Worm (Caenorhabditis elegans) whole organism, L4 larva: ENCODE measurements around the gene C46F2.1.
A peak's percentile ranks its signal among the peaks of the same experiment; 100 is the strongest.

Source experiments
- D1046.2 ChIP-seq: fragments of 200-800 bp; sonication (Bioruptor generic); IDR thresholded peaks from 2 replicates; pipeline ENCODE4 v1.3.6; 2022; ENCODE audit warnings: missing genetic modification characterization, missing compliant biosample characterization
- T26A8.4 ChIP-seq: fragments of 200-800 bp; sonication (Bioruptor generic); IDR thresholded peaks from 2 replicates; pipeline ENCODE4 v1.3.6; 2022; ENCODE audit warnings: missing genetic modification characterization, missing compliant biosample characterization
- ZK546.5 ChIP-seq, 2 experiments: sonication (generic microtip); optimal IDR thresholded peaks; 2 replicates each; lab custom pipeline; 2017; ENCODE audit warnings: missing biosample characterization in 2 of 2, missing genetic modification characterization in 2 of 2
- ama-1 ChIP-seq: fragments of 150-350 bp; optimal IDR thresholded peaks from 2 replicates; lab custom pipeline; 2014; ENCODE audit warnings: inconsistent platforms, mixed read lengths
- ceh-32 ChIP-seq: sonication (generic microtip); optimal IDR thresholded peaks from 2 replicates; lab custom pipeline; 2016; ENCODE audit warnings: mild to moderate bottlenecking, missing genetic modification characterization, missing compliant biosample characterization; ENCODE audit not compliant: poor library complexity
- jun-1 ChIP-seq: fragments of 150-350 bp; optimal IDR thresholded peaks from 2 replicates; lab custom pipeline; 2014; ENCODE audit warnings: missing biosample characterization, missing genetic modification reagents, missing genetic modification characterization
- lin-15B ChIP-seq: fragments of 150-350 bp; sonication (generic microtip); optimal IDR thresholded peaks from 3 replicates; lab custom pipeline; 2014; ENCODE audit warnings: missing biosample characterization, missing genetic modification characterization
- lin-39 ChIP-seq: fragments of 150-350 bp; optimal IDR thresholded peaks from 2 replicates; lab custom pipeline; 2014; ENCODE audit warnings: missing biosample characterization, missing genetic modification reagents, missing genetic modification characterization
- mep-1 ChIP-seq: fragments of 150-350 bp; sonication (generic microtip); optimal IDR thresholded peaks from 3 replicates; lab custom pipeline; 2014; ENCODE audit warnings: missing biosample characterization, missing genetic modification characterization
- nhr-25 ChIP-seq: sonication (generic microtip); optimal IDR thresholded peaks from 2 replicates; lab custom pipeline; 2017; ENCODE audit warnings: missing genetic modification characterization, mild to moderate bottlenecking, missing compliant biosample characterization, antibody characterized with exemption, moderate library complexity, borderline replicate concordance; ENCODE audit not compliant: insufficient read depth
- nhr-41 ChIP-seq: fragments of 200-800 bp; sonication (Bioruptor generic); IDR thresholded peaks from 2 replicates; pipeline ENCODE4 v1.3.6; 2022; ENCODE audit warnings: missing genetic modification reagents, missing genetic modification characterization, missing compliant biosample characterization
- pha-4 ChIP-seq, 2 experiments: fragments of 150-350 bp in 1 of 2; fragments of 200-800 bp in 1 of 2; sonication (Bioruptor generic) in 1 of 2; IDR thresholded peaks in 1 of 2; optimal IDR thresholded peaks in 1 of 2; 2 replicates each; pipeline versions ENCODE4 v1.3.6 to Lab custom; 2014 to 2022; ENCODE audit warnings: missing genetic modification characterization in 2 of 2, missing genetic modification reagents in 2 of 2, missing biosample characterization in 1 of 2, missing compliant biosample characterization in 1 of 2
- pqm-1 ChIP-seq: sonication (generic microtip); optimal IDR thresholded peaks from 2 replicates; lab custom pipeline; 2017; ENCODE audit warnings: missing biosample characterization, missing genetic modification characterization
- unc-130 ChIP-seq: sonication (generic microtip); optimal IDR thresholded peaks from 2 replicates; lab custom pipeline; 2016; ENCODE audit warnings: missing genetic modification reagents, missing genetic modification characterization, missing compliant biosample characterization

- TF ChIP-seq jun-1 = no peak
- peak; percentile 4 for TF ChIP-seq mep-1 (tag; lab: Kevin White, UChicago)
- TF ChIP-seq D1046.2 (GFP tag; lab: Robert Waterston, UW) = no peak
- no peak for TF ChIP-seq pqm-1 (tag; lab: Kevin White, UChicago)
- TF ChIP-seq nhr-41 (GFP tag; lab: Robert Waterston, UW) = no peak
- TF ChIP-seq T26A8.4 (GFP tag; lab: Robert Waterston, UW) = no peak
- no peak for TF ChIP-seq ceh-32 (tag; lab: Kevin White, UChicago)
- no peak for TF ChIP-seq lin-39
- no peak for TF ChIP-seq pha-4 (GFP tag; IDR thresholded peaks at IDR 0.05; lab: Robert Waterston, UW)
- TF ChIP-seq pha-4 (tag; optimal IDR thresholded peaks at IDR 0.05; lab: Kevin White, UChicago) = no peak
- no peak for TF ChIP-seq ama-1 (lab: Kevin White, UChicago)
- no peak for TF ChIP-seq ZK546.5 (tag; optimal IDR thresholded peaks at IDR 0.05; lab: Kevin White, UChicago)
- no peak for TF ChIP-seq lin-15B
- no peak for TF ChIP-seq unc-130
- TF ChIP-seq nhr-25 (tag; lab: Kevin White, UChicago) = no peak
Observed at ce11 chrX:8089916-8090315, 12.1 kb downstream of the C46F2.1 start.
